Worm (Caenorhabditis elegans) whole organism, L4 larva: ENCODE results near the gene C03B1.9.

Experiments used
- ama-1 ChIP-seq: fragments of 150-350 bp; optimal IDR thresholded peaks from 2 replicates; lab custom pipeline; 2014; ENCODE audit warnings: inconsistent platforms, mixed read lengths
- daf-12 ChIP-seq: fragments of 150-350 bp; optimal IDR thresholded peaks from 2 replicates; lab custom pipeline; 2014; ENCODE audit warnings: missing biosample characterization, missing genetic modification reagents, missing genetic modification characterization
- hlh-30 ChIP-seq: sonication (generic microtip); optimal IDR thresholded peaks from 2 replicates; lab custom pipeline; 2017; ENCODE audit warnings: antibody characterized with exemption, mild to moderate bottlenecking, missing genetic modification characterization, missing compliant biosample characterization; ENCODE audit not compliant: insufficient read depth
- jun-1 ChIP-seq: fragments of 150-350 bp; optimal IDR thresholded peaks from 2 replicates; lab custom pipeline; 2014; ENCODE audit warnings: missing biosample characterization, missing genetic modification reagents, missing genetic modification characterization
- nhr-76 ChIP-seq: fragments of 150-350 bp; optimal IDR thresholded peaks from 2 replicates; lab custom pipeline; 2014; ENCODE audit warnings: missing biosample characterization, missing genetic modification characterization
- nhr-77 ChIP-seq: fragments of 150-350 bp; optimal IDR thresholded peaks from 2 replicates; lab custom pipeline; 2014; ENCODE audit warnings: missing biosample characterization, missing genetic modification characterization
- snpc-4 ChIP-seq: fragments of 150-350 bp; optimal IDR thresholded peaks from 2 replicates; lab custom pipeline; 2014; ENCODE audit warnings: missing biosample characterization, missing genetic modification characterization

ce11 chrX:6318803-6319202 lies 28.1 kb downstream of the C03B1.9 start:
- TF ChIP-seq ama-1 (lab: Kevin White, UChicago) (no peak), nhr-76 (tag; lab: Kevin White, UChicago) (no peak), snpc-4 (tag; lab: Kevin White, UChicago) (no peak), jun-1 (no peak), hlh-30 (tag; lab: Kevin White, UChicago) (peak; percentile 4), daf-12 (tag; lab: Kevin White, UChicago) (no peak), nhr-77 (tag; lab: Kevin White, UChicago) (no peak)
